Worm (Caenorhabditis elegans) whole organism, midembryonic: ENCODE data around the gene srg-60.

Experiments
- T22C8.4 ChIP-seq: fragments of 200-800 bp; sonication (Bioruptor generic); IDR thresholded peaks from 2 replicates; pipeline ENCODE4 v1.3.6; 2022; ENCODE audit warnings: missing genetic modification characterization, missing compliant biosample characterization
- cog-1 ChIP-seq: sonication (generic microtip); optimal IDR thresholded peaks from 2 replicates; lab custom pipeline; 2016; ENCODE audit warnings: missing genetic modification characterization, missing compliant biosample characterization
- flt-1 ChIP-seq: fragments of 200-800 bp; sonication (Bioruptor generic); IDR thresholded peaks from 2 replicates; pipeline ENCODE4 v1.3.6; 2022; ENCODE audit warnings: missing genetic modification characterization, missing compliant biosample characterization
- klf-2 ChIP-seq: fragments of 200-800 bp; sonication (Bioruptor generic); conservative IDR thresholded peaks from 2 replicates; pipeline ENCODE4 v1.3.6; 2022; ENCODE audit warnings: missing genetic modification reagents, missing genetic modification characterization, missing compliant biosample characterization
- med-1 ChIP-seq: sonication (generic microtip); optimal IDR thresholded peaks from 2 replicates; lab custom pipeline; 2017; ENCODE audit warnings: missing genetic modification characterization, mild to moderate bottlenecking, missing compliant biosample characterization, antibody characterized with exemption, missing genetic modification reagents; ENCODE audit not compliant: insufficient read depth
- ref-1 ChIP-seq: fragments of 200-800 bp; sonication (Bioruptor generic); conservative IDR thresholded peaks from 2 replicates; pipeline ENCODE4 v1.3.6; 2022; ENCODE audit warnings: missing genetic modification reagents, missing genetic modification characterization, missing compliant biosample characterization
- tab-1 ChIP-seq: fragments of 200-800 bp; sonication (Bioruptor generic); IDR thresholded peaks from 2 replicates; pipeline ENCODE4 v1.3.6; 2022; ENCODE audit warnings: missing genetic modification characterization, missing compliant biosample characterization
- ztf-23 ChIP-seq: fragments of 200-800 bp; sonication (Bioruptor generic); IDR thresholded peaks from 2 replicates; pipeline ENCODE4 v1.3.6; 2022; ENCODE audit warnings: missing genetic modification reagents, missing genetic modification characterization, missing compliant biosample characterization
- ztf-29 ChIP-seq: fragments of 200-800 bp; sonication (Bioruptor generic); IDR thresholded peaks from 2 replicates; pipeline ENCODE4 v1.3.6; 2022; ENCODE audit warnings: missing genetic modification reagents, missing genetic modification characterization, missing compliant biosample characterization

srg-60 gene

ce11 chrV:2730784-2731480 is 8.5 kb upstream of the srg-60 start, which contains the start of gene dod-3:
Gene dod-3 (minus strand): TSS chrV:2731098.
- TF ChIP-seq klf-2 (GFP tag; lab: Robert Waterston, UW) (no peak), T22C8.4 (no peak), med-1 (GFP tag; lab: Kevin White, UChicago) (no peak), ztf-23 (GFP tag; lab: Robert Waterston, UW) (no peak), cog-1 (no peak), flt-1 (GFP tag; lab: Robert Waterston, UW) (no peak), tab-1 (GFP tag; lab: Robert Waterston, UW) (no peak), ref-1 (no peak), ztf-29 (GFP tag; lab: Robert Waterston, UW) (no peak)

ce11 chrV:2728236-2728635 is 5.8 kb upstream of the srg-60 start, which contains the start of gene str-33:
Gene str-33 (plus strand): TSS chrV:2728536.
- no peak for TF ChIP-seq ztf-23 (GFP tag; lab: Robert Waterston, UW)
- no peak for TF ChIP-seq T22C8.4
- no peak for TF ChIP-seq cog-1
- TF ChIP-seq ztf-29 (GFP tag; lab: Robert Waterston, UW) = no peak
- TF ChIP-seq klf-2 (GFP tag; lab: Robert Waterston, UW) = no peak
- TF ChIP-seq med-1 (GFP tag; lab: Kevin White, UChicago) = no peak
- TF ChIP-seq tab-1 (GFP tag; lab: Robert Waterston, UW) = no peak

ce11 chrV:2727101-2727500 is 4.6 kb upstream of the srg-60 start, which contains the start of gene str-13:
Gene str-13 (minus strand): TSS chrV:2727201.
- TF ChIP-seq ztf-29 (GFP tag; lab: Robert Waterston, UW) (no peak), cog-1 (no peak), ztf-23 (GFP tag; lab: Robert Waterston, UW) (no peak), med-1 (GFP tag; lab: Kevin White, UChicago) (no peak), ref-1 (no peak), klf-2 (GFP tag; lab: Robert Waterston, UW) (no peak), T22C8.4 (no peak)

- TF ChIP-seq tab-1 (GFP tag; lab: Robert Waterston, UW) = no peak
- TF ChIP-seq med-1 (GFP tag; lab: Kevin White, UChicago) = no peak
- TF ChIP-seq ref-1 = no peak
- TF ChIP-seq ztf-23 (GFP tag; lab: Robert Waterston, UW) = no peak
- TF ChIP-seq ztf-29 (GFP tag; lab: Robert Waterston, UW) = no peak
- no peak for TF ChIP-seq cog-1
- no peak for TF ChIP-seq klf-2 (GFP tag; lab: Robert Waterston, UW)
- TF ChIP-seq flt-1 (GFP tag; lab: Robert Waterston, UW) = no peak
- TF ChIP-seq T22C8.4 = no peak
Observed at ce11 chrV:2725225-2725624, 2.8 kb upstream of the srg-60 start, which contains the start of gene srg-59. Gene srg-59 (minus strand): TSS chrV:2725325.

ce11 chrV:2720763-2721162 is 1.7 kb downstream of the srg-60 start, which contains the start of gene srt-27:
Gene srt-27 (minus strand): TSS chrV:2720863.
- TF ChIP-seq ref-1 (no peak), flt-1 (GFP tag; lab: Robert Waterston, UW) (no peak), med-1 (GFP tag; lab: Kevin White, UChicago) (no peak), tab-1 (GFP tag; lab: Robert Waterston, UW) (no peak), ztf-29 (GFP tag; lab: Robert Waterston, UW) (no peak), klf-2 (GFP tag; lab: Robert Waterston, UW) (no peak), cog-1 (no peak)

- TF ChIP-seq klf-2 (GFP tag; lab: Robert Waterston, UW) = no peak
- no peak for TF ChIP-seq tab-1 (GFP tag; lab: Robert Waterston, UW)
- no peak for TF ChIP-seq ztf-29 (GFP tag; lab: Robert Waterston, UW)
- TF ChIP-seq cog-1 = no peak
- no peak for TF ChIP-seq ztf-23 (GFP tag; lab: Robert Waterston, UW)
- TF ChIP-seq med-1 (GFP tag; lab: Kevin White, UChicago) = no peak
- TF ChIP-seq flt-1 (GFP tag; lab: Robert Waterston, UW) = no peak
- no peak for TF ChIP-seq T22C8.4
- no peak for TF ChIP-seq ref-1
Observed at ce11 chrV:2718688-2719185, 3.7 kb downstream of the srg-60 start, which contains the start of gene srt-29. Gene srt-29 (minus strand): TSS chrV:2719135.

- TF ChIP-seq med-1 (GFP tag; lab: Kevin White, UChicago) (no peak), ztf-29 (GFP tag; lab: Robert Waterston, UW) (no peak), ztf-23 (GFP tag; lab: Robert Waterston, UW) (no peak), flt-1 (GFP tag; lab: Robert Waterston, UW) (no peak), cog-1 (no peak), tab-1 (GFP tag; lab: Robert Waterston, UW) (no peak), T22C8.4 (no peak), ref-1 (no peak), klf-2 (GFP tag; lab: Robert Waterston, UW) (no peak)
Observed at ce11 chrV:2716933-2717332, 5.5 kb downstream of the srg-60 start.

- no peak for TF ChIP-seq ztf-23 (GFP tag; lab: Robert Waterston, UW)
- TF ChIP-seq med-1 (GFP tag; lab: Kevin White, UChicago) = no peak
- TF ChIP-seq klf-2 (GFP tag; lab: Robert Waterston, UW) = no peak
- TF ChIP-seq tab-1 (GFP tag; lab: Robert Waterston, UW) = no peak
- no peak for TF ChIP-seq cog-1
- TF ChIP-seq ref-1 = no peak
- TF ChIP-seq T22C8.4 = no peak
- no peak for TF ChIP-seq flt-1 (GFP tag; lab: Robert Waterston, UW)
- TF ChIP-seq ztf-29 (GFP tag; lab: Robert Waterston, UW) = no peak
Observed at ce11 chrV:2713532-2713931, 8.9 kb downstream of the srg-60 start, which contains the start of gene srt-28. Gene srt-28 (minus strand): TSS chrV:2713632.

ce11 chrV:2711429-2711828 is 11.0 kb downstream of the srg-60 start, which contains the start of gene C24B9.3:
Gene C24B9.3 (minus strand): TSS chrV:2711599.
- TF ChIP-seq cog-1 (no peak), med-1 (GFP tag; lab: Kevin White, UChicago) (no peak), flt-1 (GFP tag; lab: Robert Waterston, UW) (no peak), ztf-29 (GFP tag; lab: Robert Waterston, UW) (no peak), tab-1 (GFP tag; lab: Robert Waterston, UW) (no peak), T22C8.4 (no peak), ztf-23 (GFP tag; lab: Robert Waterston, UW) (no peak), ref-1 (no peak)
